Fruit fly (Drosophila melanogaster) Kc167 (cell line): ENCODE results near the gene CG33339.

Experiments
- Myc ChIP-seq: fragments of >200 bp; optimal IDR thresholded peaks from 2 replicates; lab custom pipeline; 2017; ENCODE audit warnings: missing external identifiers
- Sin3A ChIP-seq: fragments of >200 bp; optimal IDR thresholded peaks from 2 replicates; lab custom pipeline; 2018; ENCODE audit warnings: missing external identifiers
- h ChIP-seq: fragments of >200 bp; optimal IDR thresholded peaks from 3 replicates; lab custom pipeline; 2018; ENCODE audit warnings: missing external identifiers
- insv ChIP-seq: fragments of >200 bp; optimal IDR thresholded peaks from 3 replicates; lab custom pipeline; 2018; ENCODE audit warnings: missing external identifiers

DNA sequence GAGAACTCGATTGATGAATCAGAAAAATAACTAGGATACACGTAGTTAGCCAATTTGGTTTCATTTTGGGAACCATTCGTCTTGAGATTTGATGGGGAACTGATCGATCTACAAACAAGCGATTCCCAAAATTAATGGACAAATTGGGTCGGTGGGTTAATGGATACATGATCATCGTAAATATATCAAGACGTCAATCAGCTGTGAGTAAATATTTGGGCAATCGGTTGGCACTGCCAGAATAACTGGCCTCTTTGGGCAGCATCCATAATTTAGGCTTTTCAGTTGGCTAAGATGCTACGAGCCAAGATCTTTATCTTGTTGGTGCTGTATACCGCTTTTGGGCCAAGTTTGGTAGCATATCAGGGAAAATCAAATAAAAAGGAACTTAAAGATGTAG is 6.4 kb downstream of the CG33339 start, which contains the start of the genes CG42812 and CG33341:
- TF ChIP-seq insv (lab: Kevin White, UChicago) (no peak), Sin3A (lab: Kevin White, UChicago) (no peak), h (lab: Kevin White, UChicago) (no peak), Myc (lab: Kevin White, UChicago) (no peak)
